Worm (Caenorhabditis elegans): ENCODE data around the gene exc-9.

DNA sequence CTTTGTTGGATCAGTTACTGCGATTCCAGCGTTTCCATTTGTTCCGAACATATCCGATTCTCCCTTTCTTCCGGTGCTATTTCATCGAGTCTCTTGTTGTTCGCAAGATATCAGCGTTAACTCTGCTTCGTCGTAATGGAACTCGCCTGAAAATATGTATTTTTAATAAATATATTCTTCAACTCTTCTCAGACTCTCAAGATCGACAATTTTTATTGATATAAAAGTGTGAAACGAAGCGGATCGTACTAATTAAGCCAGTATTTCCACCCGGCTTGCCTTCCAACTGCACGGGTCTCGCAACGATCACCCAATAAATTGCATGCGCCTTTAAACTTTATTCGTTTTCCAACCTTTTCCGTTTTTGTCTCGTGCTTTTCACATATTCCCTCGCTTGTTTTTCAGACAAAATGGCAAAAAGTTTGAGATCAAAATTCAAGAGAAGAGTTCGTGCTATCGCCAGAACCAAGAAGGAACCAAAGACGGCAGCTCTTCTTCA is 16.8 kb downstream of the exc-9 start, which contains the start of the genes xpo-3 and C49H3.3:
- TF ChIP-seq snpc-4 (tag; optimal IDR thresholded peaks at IDR 0.05) = no peak
- peak; percentile 18 for TF ChIP-seq lsy-2 (tag; optimal IDR thresholded peaks at IDR 0.05)
- TF ChIP-seq ceh-83 (GFP tag; optimal IDR thresholded peaks at IDR 0.05) = no peak
- TF ChIP-seq zip-8 (tag; optimal IDR thresholded peaks at IDR 0.05) = no peak
- no peak for TF ChIP-seq sptf-1 (tag; optimal IDR thresholded peaks at IDR 0.05)
- no peak for TF ChIP-seq unc-39 (tag; optimal IDR thresholded peaks at IDR 0.05)
- no peak for TF ChIP-seq pha-4 (tag; optimal IDR thresholded peaks at IDR 0.05)
- no peak for TF ChIP-seq unc-62 (GFP tag; optimal IDR thresholded peaks at IDR 0.05)
- TF ChIP-seq mep-1 (tag; optimal IDR thresholded peaks at IDR 0.05) = peak; percentile 78
- no peak for TF ChIP-seq flh-1 (GFP tag; optimal IDR thresholded peaks at IDR 0.05)
- no peak for TF ChIP-seq nhr-237 (tag; optimal IDR thresholded peaks at IDR 0.05)
- no peak for TF ChIP-seq lin-32 (GFP tag; optimal IDR thresholded peaks at IDR 0.05)
- TF ChIP-seq sem-2 (GFP tag; optimal IDR thresholded peaks at IDR 0.05) = no peak
- peak; percentile 68 for TF ChIP-seq ces-1 (GFP tag; optimal IDR thresholded peaks at IDR 0.05)
